Fruit fly (Drosophila melanogaster): Measurements from ENCODE around the gene Pus7.

Pus7 gene

dm6 chr3L:8512428-8512827 lies 2.6 kb downstream of the Pus7 start, which contains the start of gene CG6765 (continued):
- TF ChIP-seq Hmr (GFP tag; optimal IDR thresholded peaks at IDR 0.05) (peak; percentile 18), CG14710 (tag; optimal IDR thresholded peaks at IDR 0.05) (no peak), Hr39 (optimal IDR thresholded peaks at IDR 0.05) (no peak), ato (GFP tag; IDR thresholded peaks at IDR 0.05; ENCODE audit: partially characterized antibody) (no peak), NC2α (GFP tag; optimal IDR thresholded peaks at IDR 0.05) (no peak), gce (GFP tag; IDR thresholded peaks at IDR 0.05) (no peak), CG7745 (tag; optimal IDR thresholded peaks at IDR 0.05) (no peak), CG8924 (tag; optimal IDR thresholded peaks at IDR 0.05) (no peak), pros (GFP tag; optimal IDR thresholded peaks at IDR 0.05) (no peak), CG10274 (GFP tag; optimal IDR thresholded peaks at IDR 0.05) (no peak), caup (GFP tag; optimal IDR thresholded peaks at IDR 0.05; ENCODE audit: severe bottlenecking) (no peak), CG3726 (GFP tag; IDR thresholded peaks at IDR 0.05) (no peak), CG1024 (GFP tag; IDR thresholded peaks at IDR 0.05) (no peak), CG16779 (GFP tag; IDR thresholded peaks at IDR 0.05) (no peak), z (GFP tag; IDR thresholded peaks at IDR 0.05) (no peak), zen2 (GFP tag; IDR thresholded peaks at IDR 0.05; ENCODE audit: partially characterized antibody) (no peak), mirr (GFP tag; optimal IDR thresholded peaks at IDR 0.05) (no peak), CG15514 (GFP tag; optimal IDR thresholded peaks at IDR 0.05) (peak; percentile 2), hbn (GFP tag; IDR thresholded peaks at IDR 0.05; ENCODE audit: partially characterized antibody) (0 out of 2 replicates have a peak, but pooled peaks have one; percentile 29), lbe (GFP tag; optimal IDR thresholded peaks at IDR 0.05) (no peak), nerfin-1 (tag; optimal IDR thresholded peaks at IDR 0.05) (no peak), Bgb (GFP tag; IDR thresholded peaks at IDR 0.05; ENCODE audit: partially characterized antibody) (no peak), Jarid2 (GFP tag; optimal IDR thresholded peaks at IDR 0.05) (no peak), Vsx1 (GFP tag; optimal IDR thresholded peaks at IDR 0.05) (no peak), Asciz (GFP tag; optimal IDR thresholded peaks at IDR 0.05) (no peak), CG9817 (tag; optimal IDR thresholded peaks at IDR 0.05) (no peak), seq (GFP tag; IDR thresholded peaks at IDR 0.05) (0 out of 2 replicates have a peak, but pooled peaks have one; percentile 10), esg (GFP tag; conservative IDR thresholded peaks at IDR 0.05) (no peak), fd96Cb (tag; optimal IDR thresholded peaks at IDR 0.05) (no peak), gcm2 (GFP tag; optimal IDR thresholded peaks at IDR 0.05) (no peak), CG6765 (GFP tag; optimal IDR thresholded peaks at IDR 0.05) (peak; percentile 86), toy (GFP tag; IDR thresholded peaks at IDR 0.05) (no peak), HHEX (GFP tag; optimal IDR thresholded peaks at IDR 0.05) (no peak), MESR4 (GFP tag; optimal IDR thresholded peaks at IDR 0.05) (no peak), CG8359 (GFP tag; optimal IDR thresholded peaks at IDR 0.05; ENCODE audit: borderline replicate concordance) (no peak), nau (GFP tag; optimal IDR thresholded peaks at IDR 0.05) (no peak), CG12236 (GFP tag; optimal IDR thresholded peaks at IDR 0.05) (no peak), CG17328 (GFP tag; IDR thresholded peaks at IDR 0.05) (no peak), E2f1 (GFP tag; IDR thresholded peaks at IDR 0.05) (no peak), Deaf1 (tag; optimal IDR thresholded peaks at IDR 0.05) (peak; percentile 57), ro (GFP tag; IDR thresholded peaks at IDR 0.05) (no peak), sd (tag; optimal IDR thresholded peaks at IDR 0.05) (no peak), CG13624 (GFP tag; optimal IDR thresholded peaks at IDR 0.05) (no peak), Bdp1 (GFP tag; optimal IDR thresholded peaks at IDR 0.05) (no peak), sim (GFP tag; IDR thresholded peaks at IDR 0.05) (no peak), CG7786 (GFP tag; optimal IDR thresholded peaks at IDR 0.05) (no peak), Trl (optimal IDR thresholded peaks at IDR 0.05) (peak; percentile 83), Trl (GFP tag; optimal IDR thresholded peaks at IDR 0.05) (no peak), tx (GFP tag; optimal IDR thresholded peaks at IDR 0.05) (no peak), grn (GFP tag; optimal IDR thresholded peaks at IDR 0.05) (no peak), Spps (tag; optimal IDR thresholded peaks at IDR 0.05) (no peak)

All from whole organism, embryonic.